Worm (Caenorhabditis elegans) whole organism, young adult: ENCODE results near the gene sdf-9.
A peak's percentile ranks its signal among the peaks of the same experiment; 100 is the strongest.

Experiments used
- B0035.1 ChIP-seq: sonication (generic microtip); optimal IDR thresholded peaks from 2 replicates; lab custom pipeline; 2016; ENCODE audit warnings: missing genetic modification characterization, mild to moderate bottlenecking, missing compliant biosample characterization, missing genotype, missing genetic modification reagents
- D2030.7 ChIP-seq: fragments of 200-800 bp; sonication (Bioruptor generic); IDR thresholded peaks from 2 replicates; pipeline ENCODE4 v1.3.6; 2022; ENCODE audit warnings: missing genetic modification reagents, missing genetic modification characterization, missing compliant biosample characterization
- F37B4.10 ChIP-seq: fragments of 200-800 bp; sonication (Bioruptor generic); IDR thresholded peaks from 2 replicates; pipeline ENCODE4 v1.3.6; 2022; ENCODE audit warnings: missing genetic modification characterization, missing compliant biosample characterization
- F52B5.7 ChIP-seq: sonication (generic microtip); optimal IDR thresholded peaks from 2 replicates; lab custom pipeline; 2016; ENCODE audit warnings: mild to moderate bottlenecking, missing genetic modification characterization, missing compliant biosample characterization
- T07F8.4 ChIP-seq: sonication (generic microtip); optimal IDR thresholded peaks from 2 replicates; lab custom pipeline; 2016; ENCODE audit warnings: mild to moderate bottlenecking, missing genetic modification characterization, moderate library complexity, missing compliant biosample characterization
- T26A5.8 ChIP-seq: sonication (generic microtip); optimal IDR thresholded peaks from 2 replicates; lab custom pipeline; 2016; ENCODE audit warnings: missing genetic modification characterization, missing compliant biosample characterization
- akir-1 ChIP-seq: fragments of 200-800 bp; sonication (Bioruptor generic); optimal IDR thresholded peaks from 2 replicates; lab custom pipeline; 2018; ENCODE audit warnings: mild to moderate bottlenecking, missing genetic modification characterization, moderate library complexity, missing compliant biosample characterization
- aptf-2 ChIP-seq: fragments of 200-800 bp; sonication (Bioruptor generic); conservative IDR thresholded peaks from 2 replicates; pipeline ENCODE4 v1.3.6; 2022; ENCODE audit warnings: missing genetic modification reagents, missing genetic modification characterization, missing compliant biosample characterization
- aptf-3 ChIP-seq: fragments of 200-800 bp; sonication (Bioruptor generic); IDR thresholded peaks from 2 replicates; pipeline ENCODE4 v1.3.6; 2022; ENCODE audit warnings: missing genetic modification characterization, missing compliant biosample characterization
- ceh-100 ChIP-seq: fragments of 200-800 bp; sonication (Bioruptor generic); IDR thresholded peaks from 2 replicates; pipeline ENCODE4 v1.3.6; 2022; ENCODE audit warnings: missing genetic modification reagents, missing genetic modification characterization, missing compliant biosample characterization
- ceh-27 ChIP-seq: fragments of 200-800 bp; sonication (Bioruptor generic); optimal IDR thresholded peaks from 2 replicates; lab custom pipeline; 2018; ENCODE audit warnings: mild to moderate bottlenecking, missing genetic modification characterization, moderate library complexity, missing compliant biosample characterization
- ceh-91 ChIP-seq: fragments of 200-800 bp; sonication (Bioruptor generic); IDR thresholded peaks from 2 replicates; pipeline ENCODE4 v1.3.6; 2022; ENCODE audit warnings: missing genetic modification reagents, missing genetic modification characterization, missing compliant biosample characterization
- chd-7 ChIP-seq: sonication (generic microtip); optimal IDR thresholded peaks from 2 replicates; lab custom pipeline; 2016; ENCODE audit warnings: mild to moderate bottlenecking, missing genetic modification characterization, moderate library complexity, missing compliant biosample characterization
- dox-1 ChIP-seq: fragments of 200-800 bp; sonication (Bioruptor generic); IDR thresholded peaks from 2 replicates; pipeline ENCODE4 v1.3.6; 2022; ENCODE audit warnings: missing genetic modification reagents, missing genetic modification characterization, missing compliant biosample characterization
- dpl-1 ChIP-seq: fragments of 150-350 bp; optimal IDR thresholded peaks from 2 replicates; lab custom pipeline; 2014; ENCODE audit warnings: missing biosample characterization, missing genetic modification reagents, missing genetic modification characterization
- egl-44 ChIP-seq: fragments of 200-800 bp; sonication (Bioruptor generic); IDR thresholded peaks from 2 replicates; pipeline ENCODE4 v1.3.6; 2022; ENCODE audit warnings: missing genetic modification reagents, missing genetic modification characterization, missing compliant biosample characterization
- egrh-3 ChIP-seq: fragments of 200-800 bp; sonication (Bioruptor generic); IDR thresholded peaks from 2 replicates; pipeline ENCODE4 v1.3.6; 2022; ENCODE audit warnings: missing genetic modification reagents, missing genetic modification characterization, missing compliant biosample characterization
- ekl-4 ChIP-seq: fragments of 200-800 bp; sonication (Bioruptor generic); IDR thresholded peaks from 2 replicates; pipeline ENCODE4 v1.3.6; 2022; ENCODE audit warnings: missing genetic modification reagents, missing genetic modification characterization, missing compliant biosample characterization
- hmg-1.2 ChIP-seq: fragments of 200-800 bp; sonication (Bioruptor generic); IDR thresholded peaks from 2 replicates; pipeline ENCODE4 v1.3.6; 2022; ENCODE audit warnings: missing genetic modification reagents, missing genetic modification characterization, missing compliant biosample characterization
- hrde-1 ChIP-seq: sonication (generic microtip); optimal IDR thresholded peaks from 2 replicates; lab custom pipeline; 2016; ENCODE audit warnings: missing genetic modification characterization, mild to moderate bottlenecking, missing compliant biosample characterization, moderate library complexity, missing genotype, missing genetic modification reagents, borderline replicate concordance
- lag-1 ChIP-seq: fragments of 200-800 bp; sonication (Bioruptor generic); IDR thresholded peaks from 2 replicates; pipeline ENCODE4 v1.3.6; 2022; ENCODE audit warnings: missing genetic modification reagents, missing genetic modification characterization, missing compliant biosample characterization
- let-526 ChIP-seq: fragments of 200-800 bp; sonication (Bioruptor generic); IDR thresholded peaks from 2 replicates; pipeline ENCODE4 v1.3.6; 2022; ENCODE audit warnings: missing genetic modification reagents, missing genetic modification characterization, missing compliant biosample characterization
- lin-35 ChIP-seq, 3 experiments: fragments of 150-350 bp in 2 of 3; sonication (generic microtip) in 1 of 3; optimal IDR thresholded peaks; 2 replicates each; lab custom pipeline; 2014 to 2018; ENCODE audit warnings: missing biosample characterization in 3 of 3, missing genetic modification characterization in 3 of 3, missing genetic modification reagents in 3 of 3
- lsl-1 ChIP-seq: fragments of 200-800 bp; sonication (Bioruptor generic); optimal IDR thresholded peaks from 2 replicates; lab custom pipeline; 2018; ENCODE audit warnings: mild to moderate bottlenecking, missing genetic modification characterization, moderate library complexity, missing compliant biosample characterization
- mel-28 ChIP-seq: sonication (generic microtip); optimal IDR thresholded peaks from 2 replicates; lab custom pipeline; 2016; ENCODE audit warnings: borderline replicate concordance, mild to moderate bottlenecking, missing genetic modification characterization, missing compliant biosample characterization
- nhr-120 ChIP-seq: fragments of 200-800 bp; sonication (Bioruptor generic); IDR thresholded peaks from 2 replicates; pipeline ENCODE4 v1.3.6; 2022; ENCODE audit warnings: missing genetic modification characterization, missing compliant biosample characterization
- nhr-179 ChIP-seq: sonication (generic microtip); optimal IDR thresholded peaks from 2 replicates; lab custom pipeline; 2016; ENCODE audit warnings: mild to moderate bottlenecking, missing genetic modification characterization, missing compliant biosample characterization
- nhr-90 ChIP-seq: sonication (generic microtip); optimal IDR thresholded peaks from 2 replicates; lab custom pipeline; 2016; ENCODE audit warnings: missing genotype, mild to moderate bottlenecking, missing genetic modification characterization, missing compliant biosample characterization
- snpc-1.1 ChIP-seq: sonication (generic microtip); optimal IDR thresholded peaks from 2 replicates; lab custom pipeline; 2017; ENCODE audit warnings: missing genetic modification characterization, mild to moderate bottlenecking, missing compliant biosample characterization, antibody characterized with exemption, moderate library complexity, missing genotype, missing genetic modification reagents; ENCODE audit not compliant: insufficient read depth
- snpc-4 ChIP-seq, 5 experiments: fragments of 150-350 bp in 1 of 5; sonication (generic microtip) in 4 of 5; optimal IDR thresholded peaks; 2 replicates each; lab custom pipeline; 2014 to 2018; ENCODE audit warnings: missing genetic modification characterization in 5 of 5, missing biosample characterization in 3 of 5, antibody characterized with exemption in 2 of 5, mild to moderate bottlenecking in 2 of 5, missing compliant biosample characterization in 2 of 5, missing genotype in 2 of 5, moderate library complexity in 2 of 5, missing genetic modification reagents in 1 of 5
- tbp1 ChIP-seq: fragments of 200-800 bp; sonication (Bioruptor generic); optimal IDR thresholded peaks from 2 replicates; lab custom pipeline; 2018; ENCODE audit warnings: mild to moderate bottlenecking, missing genetic modification characterization, missing compliant biosample characterization
- tbx-9 ChIP-seq: sonication (generic microtip); optimal IDR thresholded peaks from 2 replicates; lab custom pipeline; 2016; ENCODE audit warnings: borderline replicate concordance, missing genetic modification characterization, inconsistent platforms, missing compliant biosample characterization
- tlf-1 ChIP-seq: fragments of 200-800 bp; sonication (Bioruptor generic); optimal IDR thresholded peaks from 2 replicates; lab custom pipeline; 2018; ENCODE audit warnings: mild to moderate bottlenecking, missing genetic modification characterization, missing compliant biosample characterization
- unc-62 ChIP-seq: fragments of 150-350 bp; optimal IDR thresholded peaks from 2 replicates; lab custom pipeline; 2014; ENCODE audit warnings: missing biosample characterization, missing genetic modification reagents, missing genetic modification characterization
- zfh-2 ChIP-seq: fragments of 200-800 bp; sonication (Bioruptor generic); conservative IDR thresholded peaks from 2 replicates; pipeline ENCODE4 v1.3.6; 2022; ENCODE audit warnings: missing genetic modification reagents, missing genetic modification characterization, missing compliant biosample characterization
- ztf-22 ChIP-seq: fragments of 200-800 bp; sonication (Bioruptor generic); optimal IDR thresholded peaks from 2 replicates; lab custom pipeline; 2018; ENCODE audit warnings: mild to moderate bottlenecking, missing genetic modification characterization, moderate library complexity, missing compliant biosample characterization
- ztf-26 ChIP-seq: sonication (generic microtip); optimal IDR thresholded peaks from 2 replicates; lab custom pipeline; 2017; ENCODE audit warnings: missing genetic modification characterization, missing compliant biosample characterization
- ztf-28 ChIP-seq: fragments of 200-800 bp; sonication (Bioruptor generic); IDR thresholded peaks from 2 replicates; pipeline ENCODE4 v1.3.6; 2022; ENCODE audit warnings: missing genetic modification reagents, missing genetic modification characterization, missing compliant biosample characterization

Gene sdf-9

DNA sequence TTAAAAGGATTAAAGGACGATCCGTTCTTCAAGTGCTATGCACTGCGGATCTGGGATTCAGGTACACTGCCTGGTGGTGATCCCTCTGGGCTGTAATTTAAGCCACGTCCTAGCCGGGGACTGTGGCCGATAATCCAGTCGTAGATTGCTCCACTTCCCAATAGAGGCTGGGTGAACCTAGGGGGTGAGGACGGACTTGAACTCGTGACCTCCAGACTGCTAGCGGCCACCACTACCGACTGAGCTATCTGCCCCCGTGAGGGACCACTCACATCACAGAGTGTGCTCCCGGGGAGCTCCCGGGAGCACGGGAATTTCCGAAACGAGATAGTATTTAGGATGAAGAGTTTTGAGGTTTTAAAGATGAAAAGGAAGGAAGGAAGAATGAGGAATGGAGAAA is 2.6 kb upstream of the sdf-9 start:
- TF ChIP-seq zfh-2 (GFP tag; lab: Robert Waterston, UW) (0 out of 2 replicates have a peak, but pooled peaks have one; percentile 13), dox-1 (GFP tag; lab: Robert Waterston, UW) (0 out of 2 replicates have a peak, but pooled peaks have one; percentile 15)

DNA sequence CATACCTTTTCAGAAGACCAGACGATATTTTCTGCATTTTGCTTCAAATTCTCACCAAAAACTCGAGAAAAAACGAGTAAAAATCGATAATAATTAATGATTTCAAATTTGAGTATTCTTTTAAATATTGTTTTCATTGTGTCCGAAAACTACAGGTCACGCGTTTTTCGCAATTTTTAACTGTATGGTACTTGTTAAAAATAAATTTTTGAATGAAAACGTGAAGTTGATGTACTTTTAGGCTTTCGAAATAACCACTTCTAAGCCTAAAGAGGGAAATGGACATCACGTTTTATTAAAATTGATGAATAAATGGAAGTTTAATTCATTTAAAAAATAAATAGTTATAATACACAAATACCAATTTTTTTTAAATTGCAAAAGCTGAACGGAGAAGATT is 4.9 kb downstream of the sdf-9 start, which contains the start of gene Y44A6D.5:
Y44A6D.5 (minus strand) TSS at position 101 of the 400 bp plus-strand sequence.
- TF ChIP-seq dpl-1 (GFP tag; lab: Kevin White, UChicago): no peak
- TF ChIP-seq hrde-1 (tag; lab: Kevin White, UChicago): no peak
- no peak for TF ChIP-seq ceh-27
- TF ChIP-seq akir-1 (GFP tag; lab: Kevin White, UChicago): no peak
- no peak for TF ChIP-seq ztf-22
- TF ChIP-seq T26A5.8 (tag; lab: Kevin White, UChicago): no peak
- TF ChIP-seq, all 124 proteins: peak for 0

DNA sequence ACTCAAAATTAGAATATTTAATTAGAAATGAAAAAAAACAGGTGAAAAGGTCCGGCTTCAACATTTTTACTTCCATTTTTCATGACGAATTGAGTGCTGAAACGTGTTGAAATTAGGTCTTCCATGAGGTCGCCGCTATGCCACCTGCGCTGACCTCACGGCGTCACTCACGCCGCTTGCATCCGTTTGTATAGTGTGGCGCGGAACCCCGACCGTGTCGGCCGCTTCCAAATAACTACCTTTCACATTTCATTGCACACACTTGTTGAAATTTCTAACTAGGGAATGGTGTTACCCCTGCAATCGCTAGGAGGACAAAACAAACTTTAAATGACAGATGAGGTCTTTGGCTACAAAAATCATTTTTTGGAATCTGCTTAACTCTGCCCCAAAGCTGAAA is 5.4 kb downstream of the sdf-9 start:
- TF ChIP-seq tbp1 (GFP tag; lab: Kevin White, UChicago) (peak; percentile 43), D2030.7 (GFP tag; lab: Robert Waterston, UW) (0 out of 2 replicates have a peak, but pooled peaks have one; percentile 39), hmg-1.2 (peak; percentile 78), snpc-4 (GFP tag; optimal IDR thresholded peaks at IDR 0.05; lab: Kevin White, UChicago) (peak; percentile 65), snpc-4 (tag; optimal IDR thresholded peaks at IDR 0.05; lab: Kevin White, UChicago) (peak; percentile 76 to 96 (median 89)), snpc-1.1 (tag; lab: Kevin White, UChicago) (peak; percentile 81), ztf-28 (GFP tag; lab: Robert Waterston, UW) (0 out of 2 replicates have a peak, but pooled peaks have one; percentile 52)
- TF ChIP-seq, all 124 proteins: peak for 6; not testable (repeated sequence) for 118

DNA sequence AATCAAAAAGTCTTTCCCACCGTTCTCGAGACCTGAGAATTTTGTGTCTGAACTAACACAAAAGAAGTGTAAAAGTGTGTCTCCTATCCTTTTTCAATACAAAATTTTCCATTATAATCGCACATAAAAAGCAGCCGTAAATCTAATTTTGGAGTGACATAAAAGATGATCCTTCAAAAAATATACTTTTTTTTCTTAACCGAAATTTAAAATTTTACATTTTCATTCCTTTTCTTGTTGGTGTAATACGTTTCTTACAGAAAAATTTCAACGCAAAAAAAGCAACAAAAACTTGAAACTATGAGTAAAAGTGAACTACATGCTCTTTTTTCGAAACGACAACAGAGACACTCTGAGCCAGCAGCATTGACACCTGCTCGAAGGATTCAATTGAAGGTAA is 9.0 kb downstream of the sdf-9 start, which contains the start of gene Y44A6D.6:
Y44A6D.6 (plus strand) TSS at position 301 of the 400 bp plus-strand sequence.
- no peak for TF ChIP-seq akir-1 (GFP tag; lab: Kevin White, UChicago)
- TF ChIP-seq nhr-120 (GFP tag; lab: Robert Waterston, UW): no peak
- no peak for TF ChIP-seq ekl-4 (GFP tag; lab: Robert Waterston, UW)
- no peak for TF ChIP-seq nhr-90 (tag; lab: Kevin White, UChicago)
- no peak for TF ChIP-seq aptf-2 (GFP tag; lab: Robert Waterston, UW)
- no peak for TF ChIP-seq ceh-100 (GFP tag; lab: Robert Waterston, UW)
- no peak for TF ChIP-seq nhr-179 (tag; lab: Kevin White, UChicago)
- TF ChIP-seq F37B4.10: no peak
- TF ChIP-seq tbx-9: no peak

DNA sequence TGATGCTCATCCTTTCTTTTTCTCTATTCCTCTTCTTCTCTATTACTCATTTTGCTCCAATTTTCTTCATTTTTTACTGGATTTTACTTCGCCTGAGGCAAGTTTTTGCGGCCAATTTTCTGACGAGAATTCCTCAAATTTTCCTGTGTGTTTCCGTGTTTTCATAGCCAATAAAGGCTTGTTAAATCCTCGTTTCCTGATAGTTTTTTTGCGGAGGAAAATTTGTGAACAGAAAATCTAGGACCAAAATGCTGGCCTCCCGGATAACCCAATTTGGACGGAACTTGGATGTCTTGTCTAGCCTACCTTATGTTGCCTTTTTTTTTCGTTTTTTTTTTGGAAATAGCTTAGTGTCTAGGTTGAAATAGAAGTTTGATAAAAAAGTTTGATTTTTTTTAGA is 15.6 kb downstream of the sdf-9 start:
- TF ChIP-seq lag-1 (GFP tag; lab: Robert Waterston, UW) (no peak), aptf-2 (GFP tag; lab: Robert Waterston, UW) (no peak), snpc-4 (GFP tag; optimal IDR thresholded peaks at IDR 0.05; lab: Kevin White, UChicago) (no peak), snpc-4 (tag; optimal IDR thresholded peaks at IDR 0.05; lab: Kevin White, UChicago) (no peak), unc-62 (GFP tag; lab: Kevin White, UChicago) (no peak), chd-7 (no peak), B0035.1 (tag; lab: Kevin White, UChicago) (no peak), hmg-1.2 (no peak), egrh-3 (GFP tag; lab: Robert Waterston, UW) (no peak), let-526 (GFP tag; lab: Robert Waterston, UW) (no peak), F52B5.7 (tag; lab: Kevin White, UChicago) (no peak), aptf-3 (GFP tag; lab: Robert Waterston, UW) (no peak), dpl-1 (GFP tag; lab: Kevin White, UChicago) (no peak), ceh-91 (GFP tag; lab: Robert Waterston, UW) (no peak), mel-28 (tag; lab: Kevin White, UChicago) (no peak), ztf-26 (tag; lab: Kevin White, UChicago) (no peak), lin-35 (GFP tag; optimal IDR thresholded peaks at IDR 0.05; lab: Kevin White, UChicago) (no peak), T07F8.4 (tag; lab: Kevin White, UChicago) (no peak), tlf-1 (GFP tag; lab: Kevin White, UChicago) (no peak), egl-44 (GFP tag; lab: Robert Waterston, UW) (no peak), lsl-1 (GFP tag; lab: Kevin White, UChicago) (no peak)
- TF ChIP-seq, all 124 proteins: peak for 0
